Worm (Caenorhabditis elegans) whole organism, midembryonic: ENCODE data around the gene Y48G9A.9.

Experiments
- T22C8.4 ChIP-seq: fragments of 200-800 bp; sonication (Bioruptor generic); IDR thresholded peaks from 2 replicates; pipeline ENCODE4 v1.3.6; 2022; ENCODE audit warnings: missing genetic modification characterization, missing compliant biosample characterization
- cog-1 ChIP-seq: sonication (generic microtip); optimal IDR thresholded peaks from 2 replicates; lab custom pipeline; 2016; ENCODE audit warnings: missing genetic modification characterization, missing compliant biosample characterization
- flt-1 ChIP-seq: fragments of 200-800 bp; sonication (Bioruptor generic); IDR thresholded peaks from 2 replicates; pipeline ENCODE4 v1.3.6; 2022; ENCODE audit warnings: missing genetic modification characterization, missing compliant biosample characterization
- klf-2 ChIP-seq: fragments of 200-800 bp; sonication (Bioruptor generic); conservative IDR thresholded peaks from 2 replicates; pipeline ENCODE4 v1.3.6; 2022; ENCODE audit warnings: missing genetic modification reagents, missing genetic modification characterization, missing compliant biosample characterization
- ref-1 ChIP-seq: fragments of 200-800 bp; sonication (Bioruptor generic); conservative IDR thresholded peaks from 2 replicates; pipeline ENCODE4 v1.3.6; 2022; ENCODE audit warnings: missing genetic modification reagents, missing genetic modification characterization, missing compliant biosample characterization

- TF ChIP-seq flt-1 (no peak), T22C8.4 (GFP tag; lab: Robert Waterston, UW) (no peak), cog-1 (tag; lab: Kevin White, UChicago) (no peak), klf-2 (GFP tag; lab: Robert Waterston, UW) (no peak), ref-1 (GFP tag; lab: Robert Waterston, UW) (no peak)
Observed at ce11 chrIII:2123673-2124187, 31.2 kb downstream of the Y48G9A.9 start, which contains the start of gene frl-1.
